Worm (Caenorhabditis elegans) whole organism, young adult: ENCODE measurements around the gene C27A7.5.

ENCODE experiments used
- B0035.1 ChIP-seq: sonication (generic microtip); optimal IDR thresholded peaks from 2 replicates; lab custom pipeline; 2016; ENCODE audit warnings: missing genetic modification characterization, mild to moderate bottlenecking, missing compliant biosample characterization, missing genotype, missing genetic modification reagents
- B0336.3 ChIP-seq: fragments of 200-800 bp; sonication (Bioruptor generic); IDR thresholded peaks from 2 replicates; pipeline ENCODE4 v1.3.6; 2022; ENCODE audit warnings: missing genetic modification characterization, missing compliant biosample characterization
- C06A6.2 ChIP-seq: fragments of 200-800 bp; sonication (Bioruptor generic); conservative IDR thresholded peaks from 2 replicates; pipeline ENCODE4 v1.3.6; 2022; ENCODE audit warnings: missing genetic modification characterization, missing compliant biosample characterization
- C17E4.6 ChIP-seq: fragments of 200-800 bp; sonication (Bioruptor generic); IDR thresholded peaks from 2 replicates; pipeline ENCODE4 v1.3.6; 2022; ENCODE audit warnings: missing genetic modification reagents, missing genetic modification characterization, missing compliant biosample characterization
- D2030.7 ChIP-seq: fragments of 200-800 bp; sonication (Bioruptor generic); IDR thresholded peaks from 2 replicates; pipeline ENCODE4 v1.3.6; 2022; ENCODE audit warnings: missing genetic modification reagents, missing genetic modification characterization, missing compliant biosample characterization
- F10E7.11 ChIP-seq: sonication (generic microtip); optimal IDR thresholded peaks from 2 replicates; lab custom pipeline; 2017; ENCODE audit warnings: mild to moderate bottlenecking, missing genetic modification characterization, moderate library complexity, missing compliant biosample characterization
- F39B2.1 ChIP-seq: fragments of 200-800 bp; sonication (Bioruptor generic); IDR thresholded peaks from 2 replicates; pipeline ENCODE4 v1.3.6; 2022; ENCODE audit warnings: missing genetic modification reagents, missing genetic modification characterization, missing compliant biosample characterization
- F49E8.2 ChIP-seq: sonication (generic microtip); optimal IDR thresholded peaks from 3 replicates; lab custom pipeline; 2017; ENCODE audit warnings: missing genetic modification characterization, mild to moderate bottlenecking, missing compliant biosample characterization, antibody characterized with exemption, moderate library complexity; ENCODE audit not compliant: insufficient read depth
- F52B5.7 ChIP-seq: sonication (generic microtip); optimal IDR thresholded peaks from 2 replicates; lab custom pipeline; 2016; ENCODE audit warnings: mild to moderate bottlenecking, missing genetic modification characterization, missing compliant biosample characterization
- F57A8.1 ChIP-seq: fragments of 200-800 bp; sonication (Bioruptor generic); optimal IDR thresholded peaks from 2 replicates; lab custom pipeline; 2018; ENCODE audit warnings: mild to moderate bottlenecking, missing genetic modification characterization, moderate library complexity, missing compliant biosample characterization
- K12H6.12 ChIP-seq: fragments of 200-800 bp; sonication (Bioruptor generic); optimal IDR thresholded peaks from 2 replicates; lab custom pipeline; 2018; ENCODE audit warnings: mild to moderate bottlenecking, missing genetic modification characterization, missing compliant biosample characterization
- Y79H2A.3 ChIP-seq: fragments of 200-800 bp; sonication (Bioruptor generic); conservative IDR thresholded peaks from 2 replicates; pipeline ENCODE4 v1.3.6; 2022; ENCODE audit warnings: missing genetic modification reagents, missing genetic modification characterization, missing compliant biosample characterization
- athp-1 ChIP-seq: sonication (generic microtip); optimal IDR thresholded peaks from 2 replicates; lab custom pipeline; 2017; ENCODE audit warnings: mild to moderate bottlenecking, missing genetic modification characterization, missing compliant biosample characterization
- attf-3 ChIP-seq: fragments of 200-800 bp; sonication (Bioruptor generic); conservative IDR thresholded peaks from 2 replicates; pipeline ENCODE4 v1.3.6; 2022; ENCODE audit warnings: missing genetic modification reagents, missing genetic modification characterization, missing compliant biosample characterization
- attf-5 ChIP-seq: fragments of 200-800 bp; sonication (Bioruptor generic); optimal IDR thresholded peaks from 2 replicates; lab custom pipeline; 2018; ENCODE audit warnings: mild to moderate bottlenecking, missing genetic modification characterization, missing compliant biosample characterization
- attf-6 ChIP-seq: fragments of 200-800 bp; sonication (Bioruptor generic); IDR thresholded peaks from 2 replicates; pipeline ENCODE4 v1.3.6; 2022; ENCODE audit warnings: missing genetic modification reagents, missing genetic modification characterization, missing compliant biosample characterization
- bed-1 ChIP-seq: fragments of 200-800 bp; sonication (Bioruptor generic); IDR thresholded peaks from 2 replicates; pipeline ENCODE4 v1.3.6; 2022; ENCODE audit warnings: missing genetic modification reagents, missing genetic modification characterization, missing compliant biosample characterization
- cebp-1 ChIP-seq, 2 experiments: fragments of 200-800 bp in 1 of 2; sonication (Bioruptor generic) in 1 of 2; sonication (generic microtip) in 1 of 2; IDR thresholded peaks in 1 of 2; optimal IDR thresholded peaks in 1 of 2; 2 replicates each; pipeline versions ENCODE4 v1.3.6 to Lab custom; 2017 to 2022; ENCODE audit warnings: missing compliant biosample characterization in 2 of 2, missing genetic modification characterization in 2 of 2, mild to moderate bottlenecking in 1 of 2, missing genetic modification reagents in 1 of 2, moderate library complexity in 1 of 2
- ceh-100 ChIP-seq: fragments of 200-800 bp; sonication (Bioruptor generic); IDR thresholded peaks from 2 replicates; pipeline ENCODE4 v1.3.6; 2022; ENCODE audit warnings: missing genetic modification reagents, missing genetic modification characterization, missing compliant biosample characterization
- ceh-27 ChIP-seq: fragments of 200-800 bp; sonication (Bioruptor generic); optimal IDR thresholded peaks from 2 replicates; lab custom pipeline; 2018; ENCODE audit warnings: mild to moderate bottlenecking, missing genetic modification characterization, moderate library complexity, missing compliant biosample characterization
- ceh-91 ChIP-seq: fragments of 200-800 bp; sonication (Bioruptor generic); IDR thresholded peaks from 2 replicates; pipeline ENCODE4 v1.3.6; 2022; ENCODE audit warnings: missing genetic modification reagents, missing genetic modification characterization, missing compliant biosample characterization
- chd-7 ChIP-seq: sonication (generic microtip); optimal IDR thresholded peaks from 2 replicates; lab custom pipeline; 2016; ENCODE audit warnings: mild to moderate bottlenecking, missing genetic modification characterization, moderate library complexity, missing compliant biosample characterization
- die-1 ChIP-seq: sonication (generic microtip); optimal IDR thresholded peaks from 2 replicates; lab custom pipeline; 2016; ENCODE audit warnings: missing genotype, mild to moderate bottlenecking, missing genetic modification characterization, missing compliant biosample characterization
- dox-1 ChIP-seq: fragments of 200-800 bp; sonication (Bioruptor generic); IDR thresholded peaks from 2 replicates; pipeline ENCODE4 v1.3.6; 2022; ENCODE audit warnings: missing genetic modification reagents, missing genetic modification characterization, missing compliant biosample characterization
- efl-1 ChIP-seq: fragments of 150-350 bp; optimal IDR thresholded peaks from 2 replicates; lab custom pipeline; 2014; ENCODE audit warnings: missing biosample characterization, missing genetic modification reagents, missing genetic modification characterization
- egl-44 ChIP-seq: fragments of 200-800 bp; sonication (Bioruptor generic); IDR thresholded peaks from 2 replicates; pipeline ENCODE4 v1.3.6; 2022; ENCODE audit warnings: missing genetic modification reagents, missing genetic modification characterization, missing compliant biosample characterization
- ekl-4 ChIP-seq: fragments of 200-800 bp; sonication (Bioruptor generic); IDR thresholded peaks from 2 replicates; pipeline ENCODE4 v1.3.6; 2022; ENCODE audit warnings: missing genetic modification reagents, missing genetic modification characterization, missing compliant biosample characterization
- fkh-3 ChIP-seq: sonication (generic microtip); optimal IDR thresholded peaks from 2 replicates; lab custom pipeline; 2016; ENCODE audit warnings: mild to moderate bottlenecking, missing genetic modification characterization, missing compliant biosample characterization
- hmg-1.2 ChIP-seq: fragments of 200-800 bp; sonication (Bioruptor generic); IDR thresholded peaks from 2 replicates; pipeline ENCODE4 v1.3.6; 2022; ENCODE audit warnings: missing genetic modification reagents, missing genetic modification characterization, missing compliant biosample characterization
- hsf-1 ChIP-seq: fragments of 200-800 bp; sonication (Bioruptor generic); IDR thresholded peaks from 2 replicates; pipeline ENCODE4 v1.3.6; 2022; ENCODE audit warnings: missing genetic modification reagents, missing genetic modification characterization, missing compliant biosample characterization
- lag-1 ChIP-seq: fragments of 200-800 bp; sonication (Bioruptor generic); IDR thresholded peaks from 2 replicates; pipeline ENCODE4 v1.3.6; 2022; ENCODE audit warnings: missing genetic modification reagents, missing genetic modification characterization, missing compliant biosample characterization
- lsl-1 ChIP-seq: fragments of 200-800 bp; sonication (Bioruptor generic); optimal IDR thresholded peaks from 2 replicates; lab custom pipeline; 2018; ENCODE audit warnings: mild to moderate bottlenecking, missing genetic modification characterization, moderate library complexity, missing compliant biosample characterization
- lsy-27 ChIP-seq: sonication (generic microtip); optimal IDR thresholded peaks from 2 replicates; lab custom pipeline; 2017; ENCODE audit warnings: missing genetic modification characterization, mild to moderate bottlenecking, missing compliant biosample characterization, antibody characterized with exemption, missing genotype, borderline replicate concordance; ENCODE audit not compliant: insufficient read depth
- mcd-1 ChIP-seq: fragments of 200-800 bp; sonication (Bioruptor generic); IDR thresholded peaks from 2 replicates; pipeline ENCODE4 v1.3.6; 2022; ENCODE audit warnings: missing genetic modification reagents, missing genetic modification characterization, missing compliant biosample characterization
- nfya-2 ChIP-seq: fragments of 200-800 bp; sonication (Bioruptor generic); IDR thresholded peaks from 2 replicates; pipeline ENCODE4 v1.3.6; 2022; ENCODE audit warnings: missing genetic modification reagents, missing genetic modification characterization, missing compliant biosample characterization
- nhr-179 ChIP-seq: sonication (generic microtip); optimal IDR thresholded peaks from 2 replicates; lab custom pipeline; 2016; ENCODE audit warnings: mild to moderate bottlenecking, missing genetic modification characterization, missing compliant biosample characterization
- nhr-80 ChIP-seq: sonication (generic microtip); optimal IDR thresholded peaks from 2 replicates; lab custom pipeline; 2016; ENCODE audit warnings: missing genetic modification characterization, missing compliant biosample characterization
- nhr-90 ChIP-seq: sonication (generic microtip); optimal IDR thresholded peaks from 2 replicates; lab custom pipeline; 2016; ENCODE audit warnings: missing genotype, mild to moderate bottlenecking, missing genetic modification characterization, missing compliant biosample characterization
- pha-4 ChIP-seq: fragments of 150-350 bp; sonication (generic microtip); optimal IDR thresholded peaks from 2 replicates; lab custom pipeline; 2014; ENCODE audit warnings: missing biosample characterization, missing genetic modification reagents, missing genetic modification characterization
- rcor-1 ChIP-seq: fragments of 200-800 bp; sonication (Bioruptor generic); IDR thresholded peaks from 2 replicates; pipeline ENCODE4 v1.3.6; 2022; ENCODE audit warnings: missing genetic modification reagents, missing genetic modification characterization, missing compliant biosample characterization
- sea-2 ChIP-seq: fragments of 200-800 bp; sonication (Bioruptor generic); IDR thresholded peaks from 2 replicates; pipeline ENCODE4 v1.3.6; 2022; ENCODE audit warnings: missing genetic modification characterization, missing compliant biosample characterization
- sptf-2 ChIP-seq: fragments of 200-800 bp; sonication (Bioruptor generic); optimal IDR thresholded peaks from 2 replicates; lab custom pipeline; 2018; ENCODE audit warnings: mild to moderate bottlenecking, missing genetic modification characterization, missing compliant biosample characterization
- tbp1 ChIP-seq: fragments of 200-800 bp; sonication (Bioruptor generic); optimal IDR thresholded peaks from 2 replicates; lab custom pipeline; 2018; ENCODE audit warnings: mild to moderate bottlenecking, missing genetic modification characterization, missing compliant biosample characterization
- tlf-1 ChIP-seq: fragments of 200-800 bp; sonication (Bioruptor generic); optimal IDR thresholded peaks from 2 replicates; lab custom pipeline; 2018; ENCODE audit warnings: mild to moderate bottlenecking, missing genetic modification characterization, missing compliant biosample characterization
- zim-3 ChIP-seq: sonication (generic microtip); optimal IDR thresholded peaks from 2 replicates; lab custom pipeline; 2017; ENCODE audit warnings: mild to moderate bottlenecking, missing genetic modification characterization, moderate library complexity, missing compliant biosample characterization
- ztf-26 ChIP-seq: sonication (generic microtip); optimal IDR thresholded peaks from 2 replicates; lab custom pipeline; 2017; ENCODE audit warnings: missing genetic modification characterization, missing compliant biosample characterization
- ztf-28 ChIP-seq: fragments of 200-800 bp; sonication (Bioruptor generic); IDR thresholded peaks from 2 replicates; pipeline ENCODE4 v1.3.6; 2022; ENCODE audit warnings: missing genetic modification reagents, missing genetic modification characterization, missing compliant biosample characterization
- ztf-3 ChIP-seq: fragments of 200-800 bp; sonication (Bioruptor generic); optimal IDR thresholded peaks from 2 replicates; lab custom pipeline; 2018; ENCODE audit warnings: mild to moderate bottlenecking, missing genetic modification characterization, missing compliant biosample characterization
- ztf-6 ChIP-seq: fragments of 200-800 bp; sonication (Bioruptor generic); IDR thresholded peaks from 2 replicates; pipeline ENCODE4 v1.3.6; 2022; ENCODE audit warnings: missing genetic modification reagents, missing genetic modification characterization, missing compliant biosample characterization

The C27A7.5 gene

DNA sequence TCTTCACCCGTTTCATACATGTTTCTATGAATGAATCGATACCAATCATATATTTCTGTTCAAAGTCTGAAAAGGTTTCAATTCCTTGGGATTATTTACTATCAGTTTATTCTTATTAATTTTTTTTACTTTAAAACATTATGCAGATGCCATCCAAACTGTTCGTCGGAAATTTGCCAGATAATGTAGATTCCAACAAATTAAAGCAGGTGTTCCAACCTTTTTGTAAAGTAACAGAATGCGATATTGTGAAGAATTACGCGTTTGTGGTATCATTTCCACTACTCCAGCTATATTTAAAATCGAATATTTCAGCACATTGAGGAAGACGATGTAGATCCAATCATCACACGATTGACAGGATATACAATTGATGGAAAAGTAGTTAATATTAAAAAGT lies 30.0 kb upstream of the C27A7.5 start, which contains the start of gene rnp-1:
rnp-1 (plus strand) TSS at position 145 of the 400 bp plus-strand sequence.
- TF ChIP-seq attf-6 (GFP tag; lab: Robert Waterston, UW) = 0 out of 2 replicates have a peak, but pooled peaks have one; percentile 11
- no peak for TF ChIP-seq F57A8.1 (GFP tag; lab: Kevin White, UChicago)
- TF ChIP-seq K12H6.12 (tag; lab: Kevin White, UChicago) = no peak
- TF ChIP-seq nfya-2 = no peak
- TF ChIP-seq tlf-1 (GFP tag; lab: Kevin White, UChicago) = peak; percentile 24
- no peak for TF ChIP-seq cebp-1 (GFP tag; IDR thresholded peaks at IDR 0.05; lab: Robert Waterston, UW)
- TF ChIP-seq cebp-1 (tag; optimal IDR thresholded peaks at IDR 0.05; lab: Kevin White, UChicago) = no peak
- TF ChIP-seq B0336.3 (GFP tag; lab: Robert Waterston, UW) = peak; percentile 58; the same call in 1 of the 2 replicates
- no peak for TF ChIP-seq F10E7.11
- TF ChIP-seq ztf-3 (GFP tag; lab: Kevin White, UChicago) = no peak
- no peak for TF ChIP-seq nhr-179 (tag; lab: Kevin White, UChicago)
- TF ChIP-seq F49E8.2 = peak; percentile 16
- no peak for TF ChIP-seq ztf-6 (GFP tag; lab: Robert Waterston, UW)
- no peak for TF ChIP-seq pha-4 (tag; lab: Kevin White, UChicago)
- TF ChIP-seq hsf-1 (GFP tag; lab: Robert Waterston, UW) = no peak
- 0 out of 2 replicates have a peak, but pooled peaks have one; percentile 23 for TF ChIP-seq ceh-100 (GFP tag; lab: Robert Waterston, UW)
- TF ChIP-seq F39B2.1 (GFP tag; lab: Robert Waterston, UW) = no peak
- no peak for TF ChIP-seq sptf-2 (GFP tag; lab: Kevin White, UChicago)
- no peak for TF ChIP-seq nhr-90
- TF ChIP-seq dox-1 (GFP tag; lab: Robert Waterston, UW) = no peak
- no peak for TF ChIP-seq nhr-80 (tag; lab: Kevin White, UChicago)
- TF ChIP-seq rcor-1 (GFP tag; lab: Robert Waterston, UW) = no peak
- no peak for TF ChIP-seq Y79H2A.3
- TF ChIP-seq mcd-1 (GFP tag; lab: Robert Waterston, UW) = no peak
- no peak for TF ChIP-seq die-1
- no peak for TF ChIP-seq attf-5 (GFP tag; lab: Kevin White, UChicago)
- no peak for TF ChIP-seq D2030.7
- no peak for TF ChIP-seq zim-3 (tag; lab: Kevin White, UChicago)
- TF ChIP-seq tbp1 (GFP tag; lab: Kevin White, UChicago) = no peak
- no peak for TF ChIP-seq attf-3 (GFP tag; lab: Robert Waterston, UW)
- TF ChIP-seq ekl-4 (GFP tag; lab: Robert Waterston, UW) = no peak
- no peak for TF ChIP-seq efl-1
- no peak for TF ChIP-seq lsl-1
- TF ChIP-seq sea-2 (GFP tag; lab: Robert Waterston, UW) = no peak
- no peak for TF ChIP-seq ztf-26 (tag; lab: Kevin White, UChicago)
- TF ChIP-seq ceh-27 (GFP tag; lab: Kevin White, UChicago) = no peak
- TF ChIP-seq bed-1 = no peak
- no peak for TF ChIP-seq ceh-91 (GFP tag; lab: Robert Waterston, UW)
- no peak for TF ChIP-seq lag-1 (GFP tag; lab: Robert Waterston, UW)
- TF ChIP-seq C17E4.6 = no peak
- 0 out of 2 replicates have a peak, but pooled peaks have one; percentile 8 for TF ChIP-seq hmg-1.2
- no peak for TF ChIP-seq F52B5.7
- TF ChIP-seq ztf-28 = no peak
- TF ChIP-seq fkh-3 = no peak
- no peak for TF ChIP-seq lsy-27 (tag; lab: Kevin White, UChicago)
- TF ChIP-seq athp-1 (tag; lab: Kevin White, UChicago) = no peak
- no peak for TF ChIP-seq egl-44 (GFP tag; lab: Robert Waterston, UW)
- TF ChIP-seq chd-7 (tag; lab: Kevin White, UChicago) = no peak
- no peak for TF ChIP-seq B0035.1 (tag; lab: Kevin White, UChicago)
- no peak for TF ChIP-seq C06A6.2 (GFP tag; lab: Robert Waterston, UW)
